Worm (Caenorhabditis elegans) whole organism, early embryonic: ENCODE measurements around the gene ZK792.12.

ENCODE experiments used
- B0310.2 ChIP-seq: sonication (generic microtip); optimal IDR thresholded peaks from 2 replicates; lab custom pipeline; 2016; ENCODE audit warnings: mild to moderate bottlenecking, missing genetic modification characterization, missing compliant biosample characterization
- F13C5.2 ChIP-seq: sonication (generic microtip); optimal IDR thresholded peaks from 2 replicates; lab custom pipeline; 2017; ENCODE audit warnings: mild to moderate bottlenecking, missing genetic modification characterization, inconsistent platforms, missing compliant biosample characterization
- aly-1 ChIP-seq: sonication (generic microtip); optimal IDR thresholded peaks from 2 replicates; lab custom pipeline; 2016; ENCODE audit warnings: missing genetic modification characterization, missing compliant biosample characterization
- ama-1 ChIP-seq: fragments of 150-350 bp; optimal IDR thresholded peaks from 2 replicates; lab custom pipeline; 2014
- ceh-13 ChIP-seq: fragments of 200-800 bp; sonication (Bioruptor generic); optimal IDR thresholded peaks from 2 replicates; lab custom pipeline; 2018; ENCODE audit warnings: mild to moderate bottlenecking, missing genetic modification characterization, missing compliant biosample characterization
- ceh-36 ChIP-seq: sonication (generic microtip); optimal IDR thresholded peaks from 2 replicates; lab custom pipeline; 2016; ENCODE audit warnings: missing genetic modification characterization, inconsistent platforms, missing compliant biosample characterization
- ets-7 ChIP-seq: sonication (generic microtip); optimal IDR thresholded peaks from 2 replicates; lab custom pipeline; 2016; ENCODE audit warnings: missing genotype, missing genetic modification characterization, missing compliant biosample characterization
- flt-1 ChIP-seq: fragments of 200-800 bp; sonication (Bioruptor generic); IDR thresholded peaks from 2 replicates; pipeline ENCODE4 v1.3.6; 2022; ENCODE audit warnings: missing genetic modification characterization, missing compliant biosample characterization
- hmbx-1 ChIP-seq: sonication (generic microtip); optimal IDR thresholded peaks from 2 replicates; lab custom pipeline; 2016; ENCODE audit warnings: mild to moderate bottlenecking, missing genetic modification characterization, missing compliant biosample characterization
- hmg-4 ChIP-seq: fragments of 200-800 bp; sonication (Bioruptor generic); optimal IDR thresholded peaks from 2 replicates; lab custom pipeline; 2018; ENCODE audit warnings: mild to moderate bottlenecking, missing genetic modification characterization, missing compliant biosample characterization
- hnd-1 ChIP-seq: sonication (generic microtip); optimal IDR thresholded peaks from 2 replicates; lab custom pipeline; 2016; ENCODE audit warnings: missing genetic modification characterization, missing compliant biosample characterization
- pes-1 ChIP-seq: fragments of 200-800 bp; sonication (Bioruptor generic); IDR thresholded peaks from 2 replicates; pipeline ENCODE4 v1.3.6; 2022; ENCODE audit warnings: missing genetic modification reagents, missing genetic modification characterization, missing compliant biosample characterization
- scrt-1 ChIP-seq: fragments of 200-800 bp; sonication (Bioruptor generic); IDR thresholded peaks from 2 replicates; pipeline ENCODE4 v1.3.6; 2022; ENCODE audit warnings: missing genetic modification characterization, missing compliant biosample characterization
- sea-1 ChIP-seq: fragments of 200-800 bp; sonication (Bioruptor generic); conservative IDR thresholded peaks from 2 replicates; pipeline ENCODE4 v1.3.6; 2022; ENCODE audit warnings: missing genetic modification characterization, missing compliant biosample characterization
- tbx-11 ChIP-seq: fragments of 200-800 bp; sonication (Bioruptor generic); IDR thresholded peaks from 2 replicates; pipeline ENCODE4 v1.3.6; 2022; ENCODE audit warnings: missing genetic modification characterization, missing compliant biosample characterization
- tbx-37 ChIP-seq: fragments of 200-800 bp; sonication (Bioruptor generic); conservative IDR thresholded peaks from 2 replicates; pipeline ENCODE4 v1.3.6; 2022; ENCODE audit warnings: missing genetic modification reagents, missing genetic modification characterization, missing compliant biosample characterization
- tra-4 ChIP-seq: sonication (generic microtip); optimal IDR thresholded peaks from 2 replicates; lab custom pipeline; 2017; ENCODE audit warnings: missing genetic modification characterization, missing compliant biosample characterization

Gene ZK792.12

ce11 chrIV:11693493-11693892 is at the start of gene ZK792.12:
ZK792.12 (plus strand) TSS chrIV:11693793.
- TF ChIP-seq F13C5.2 (tag; lab: Kevin White, UChicago): no peak
- no peak for TF ChIP-seq ceh-13 (GFP tag; lab: Kevin White, UChicago)
- TF ChIP-seq scrt-1 (GFP tag; lab: Robert Waterston, UW): no peak
- no peak for TF ChIP-seq hmbx-1 (tag; lab: Kevin White, UChicago)
- TF ChIP-seq ceh-36 (tag; lab: Kevin White, UChicago): no peak
- TF ChIP-seq tra-4 (tag; lab: Kevin White, UChicago): no peak
- no peak for TF ChIP-seq sea-1 (GFP tag; lab: Robert Waterston, UW)
- TF ChIP-seq tbx-37: no peak
- no peak for TF ChIP-seq hnd-1

ce11 chrIV:11643829-11644228 is 49.8 kb upstream of the ZK792.12 start, which contains the start of gene prx-2:
prx-2 (plus strand) TSS chrIV:11644129.
- TF ChIP-seq ama-1 (lab: Kevin White, UChicago) (no peak), hmg-4 (GFP tag; lab: Kevin White, UChicago) (no peak), ets-7 (tag; lab: Kevin White, UChicago) (no peak), hmbx-1 (tag; lab: Kevin White, UChicago) (no peak), flt-1 (GFP tag; lab: Robert Waterston, UW) (no peak), sea-1 (GFP tag; lab: Robert Waterston, UW) (no peak), scrt-1 (GFP tag; lab: Robert Waterston, UW) (no peak), B0310.2 (tag; lab: Kevin White, UChicago) (no peak), aly-1 (no peak), tbx-37 (no peak), pes-1 (GFP tag; lab: Robert Waterston, UW) (no peak), ceh-36 (tag; lab: Kevin White, UChicago) (no peak), tbx-11 (GFP tag; lab: Robert Waterston, UW) (no peak), F13C5.2 (tag; lab: Kevin White, UChicago) (no peak), hnd-1 (no peak), ceh-13 (GFP tag; lab: Kevin White, UChicago) (no peak), tra-4 (tag; lab: Kevin White, UChicago) (no peak)

- TF ChIP-seq pes-1 (GFP tag; lab: Robert Waterston, UW) (no peak), sea-1 (GFP tag; lab: Robert Waterston, UW) (no peak), hmg-4 (GFP tag; lab: Kevin White, UChicago) (no peak), aly-1 (no peak), hmbx-1 (tag; lab: Kevin White, UChicago) (no peak), scrt-1 (GFP tag; lab: Robert Waterston, UW) (no peak), flt-1 (GFP tag; lab: Robert Waterston, UW) (no peak), ceh-36 (tag; lab: Kevin White, UChicago) (no peak), F13C5.2 (tag; lab: Kevin White, UChicago) (no peak), ets-7 (tag; lab: Kevin White, UChicago) (no peak), tbx-37 (no peak), hnd-1 (no peak)
Observed at ce11 chrIV:11644705-11645104, 48.9 kb upstream of the ZK792.12 start.

- TF ChIP-seq ets-7 (tag; lab: Kevin White, UChicago): no peak
- no peak for TF ChIP-seq hnd-1
- no peak for TF ChIP-seq tbx-11 (GFP tag; lab: Robert Waterston, UW)
- no peak for TF ChIP-seq F13C5.2 (tag; lab: Kevin White, UChicago)
- TF ChIP-seq ceh-36 (tag; lab: Kevin White, UChicago): no peak
- TF ChIP-seq B0310.2 (tag; lab: Kevin White, UChicago): no peak
- no peak for TF ChIP-seq scrt-1 (GFP tag; lab: Robert Waterston, UW)
- TF ChIP-seq sea-1 (GFP tag; lab: Robert Waterston, UW): no peak
- no peak for TF ChIP-seq tbx-37
- TF ChIP-seq flt-1 (GFP tag; lab: Robert Waterston, UW): no peak
- no peak for TF ChIP-seq ama-1 (lab: Kevin White, UChicago)
- TF ChIP-seq aly-1: no peak
- TF ChIP-seq ceh-13 (GFP tag; lab: Kevin White, UChicago): no peak
- no peak for TF ChIP-seq tra-4 (tag; lab: Kevin White, UChicago)
- TF ChIP-seq hmg-4 (GFP tag; lab: Kevin White, UChicago): no peak
- no peak for TF ChIP-seq pes-1 (GFP tag; lab: Robert Waterston, UW)
- TF ChIP-seq hmbx-1 (tag; lab: Kevin White, UChicago): no peak
Observed at ce11 chrIV:11645354-11645753, 48.2 kb upstream of the ZK792.12 start.

ce11 chrIV:11646908-11647307 is 46.7 kb upstream of the ZK792.12 start:
- TF ChIP-seq pes-1 (GFP tag; lab: Robert Waterston, UW) (no peak), hnd-1 (no peak), ets-7 (tag; lab: Kevin White, UChicago) (no peak), tra-4 (tag; lab: Kevin White, UChicago) (no peak), F13C5.2 (tag; lab: Kevin White, UChicago) (no peak), sea-1 (GFP tag; lab: Robert Waterston, UW) (no peak)

ce11 chrIV:11649031-11649430 is 44.6 kb upstream of the ZK792.12 start, which contains the start of gene ZK809.8:
ZK809.8 (minus strand) TSS chrIV:11649064.
- TF ChIP-seq sea-1 (GFP tag; lab: Robert Waterston, UW) (no peak), ama-1 (lab: Kevin White, UChicago) (no peak), pes-1 (GFP tag; lab: Robert Waterston, UW) (no peak), tra-4 (tag; lab: Kevin White, UChicago) (no peak), hmbx-1 (tag; lab: Kevin White, UChicago) (no peak), ets-7 (tag; lab: Kevin White, UChicago) (no peak)

ce11 chrIV:11650344-11650743 is 43.2 kb upstream of the ZK792.12 start:
- TF ChIP-seq hmbx-1 (tag; lab: Kevin White, UChicago) (no peak), tbx-11 (GFP tag; lab: Robert Waterston, UW) (no peak), aly-1 (no peak), hmg-4 (GFP tag; lab: Kevin White, UChicago) (no peak), pes-1 (GFP tag; lab: Robert Waterston, UW) (no peak), tbx-37 (no peak)
